Worm (Caenorhabditis elegans): ENCODE measurements around the gene lit-1.

lit-1 gene

DNA sequence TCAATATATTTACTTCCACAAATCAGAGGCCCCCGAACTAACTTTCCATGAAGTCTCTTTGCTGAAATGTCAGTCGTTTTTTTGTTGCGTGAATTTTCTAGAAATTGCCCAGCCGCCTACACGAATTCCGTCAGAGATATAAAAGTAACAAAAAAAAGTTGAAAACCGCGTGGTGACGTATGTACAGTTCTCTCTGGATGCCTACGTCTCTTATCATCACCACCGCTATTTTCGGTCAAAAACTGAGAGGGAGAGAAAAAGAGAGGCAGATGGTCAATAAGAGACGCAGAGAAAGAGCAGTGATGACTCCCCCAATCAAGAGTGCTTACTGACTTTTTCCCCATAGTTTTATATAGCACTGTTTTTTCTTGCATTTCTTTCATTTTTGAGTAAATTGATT is 7.7 kb upstream of the lit-1 start (continued):
- TF ChIP-seq K11D2.4 (GFP tag; IDR thresholded peaks at IDR 0.05): 0 out of 2 replicates have a peak, but pooled peaks have one; percentile 44
- no peak for TF ChIP-seq attf-3 (GFP tag; conservative IDR thresholded peaks at IDR 0.05)
- no peak for TF ChIP-seq F39B2.1 (GFP tag; IDR thresholded peaks at IDR 0.05)
- TF ChIP-seq Y95B8A.8 (GFP tag; IDR thresholded peaks at IDR 0.05): no peak
- TF ChIP-seq ztf-6 (GFP tag; IDR thresholded peaks at IDR 0.05): 0 out of 2 replicates have a peak, but pooled peaks have one; percentile 42
- peak; percentile 69 for TF ChIP-seq zim-3 (tag; optimal IDR thresholded peaks at IDR 0.05)
- TF ChIP-seq snpc-3.4 (tag; optimal IDR thresholded peaks at IDR 0.05): no peak
- peak; percentile 54 for TF ChIP-seq dox-1 (GFP tag; IDR thresholded peaks at IDR 0.05)
- TF ChIP-seq F52B5.7 (tag; optimal IDR thresholded peaks at IDR 0.05): no peak
- no peak for TF ChIP-seq C06A6.2 (GFP tag; conservative IDR thresholded peaks at IDR 0.05)
- TF ChIP-seq nhr-179 (tag; optimal IDR thresholded peaks at IDR 0.05): no peak
- TF ChIP-seq ztf-22 (GFP tag; optimal IDR thresholded peaks at IDR 0.05): no peak
- no peak for TF ChIP-seq F55B11.4 (tag; optimal IDR thresholded peaks at IDR 0.05; ENCODE audit: borderline replicate concordance, insufficient read depth)
- TF ChIP-seq attf-5 (GFP tag; optimal IDR thresholded peaks at IDR 0.05): peak; percentile 83
- no peak for TF ChIP-seq dpff-1 (tag; optimal IDR thresholded peaks at IDR 0.05)
- TF ChIP-seq somi-1 (GFP tag; optimal IDR thresholded peaks at IDR 0.05): no peak
- no peak for TF ChIP-seq nhr-120 (GFP tag; IDR thresholded peaks at IDR 0.05)
- no peak for TF ChIP-seq gei-17 (GFP tag; optimal IDR thresholded peaks at IDR 0.05)
- no peak for TF ChIP-seq ceh-27 (GFP tag; optimal IDR thresholded peaks at IDR 0.05)
- TF ChIP-seq ztf-3 (GFP tag; optimal IDR thresholded peaks at IDR 0.05): peak; percentile 20
- TF ChIP-seq snpc-1.3 (tag; optimal IDR thresholded peaks at IDR 0.05; ENCODE audit: insufficient read depth): no peak
- no peak for TF ChIP-seq F33H1.4 (GFP tag; IDR thresholded peaks at IDR 0.05)
- TF ChIP-seq B0261.1 (tag; optimal IDR thresholded peaks at IDR 0.05): no peak
- no peak for TF ChIP-seq hlh-26 (GFP tag; conservative IDR thresholded peaks at IDR 0.05)
- TF ChIP-seq ceh-91 (GFP tag; IDR thresholded peaks at IDR 0.05): no peak
- no peak for TF ChIP-seq Y79H2A.3 (GFP tag; conservative IDR thresholded peaks at IDR 0.05)
- TF ChIP-seq hsf-1 (GFP tag; IDR thresholded peaks at IDR 0.05): peak; percentile 82
- no peak for TF ChIP-seq lag-1 (GFP tag; IDR thresholded peaks at IDR 0.05)
- TF ChIP-seq F57A8.1 (GFP tag; optimal IDR thresholded peaks at IDR 0.05): no peak
- TF ChIP-seq mel-28 (tag; optimal IDR thresholded peaks at IDR 0.05; ENCODE audit: borderline replicate concordance): no peak
- no peak for TF ChIP-seq aptf-3 (GFP tag; IDR thresholded peaks at IDR 0.05)

DNA sequence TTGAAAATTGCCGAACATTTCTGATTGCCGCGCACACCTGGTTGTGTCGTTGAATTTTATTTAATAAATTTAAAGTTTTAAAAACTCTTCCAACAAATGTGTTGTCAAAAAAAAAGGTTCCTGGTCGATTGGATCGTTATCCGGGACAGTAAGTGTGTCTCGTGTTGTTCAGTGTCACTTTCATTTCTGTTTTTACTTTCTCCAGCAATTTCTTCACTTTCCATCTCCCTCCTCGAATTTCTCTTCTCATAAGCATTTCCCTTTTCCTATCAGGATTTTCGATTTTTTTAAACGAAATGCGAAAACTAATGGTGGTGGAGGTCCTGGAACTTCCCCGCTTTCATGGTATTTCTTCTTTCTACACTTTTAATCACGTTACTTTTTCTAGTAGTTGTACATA is 6.2 kb upstream of the lit-1 start:
- TF ChIP-seq ama-1 (optimal IDR thresholded peaks at IDR 0.05) (no peak), ama-1 (GFP tag; optimal IDR thresholded peaks at IDR 0.05) (no peak), akir-1 (GFP tag; optimal IDR thresholded peaks at IDR 0.05) (no peak), sea-2 (GFP tag; IDR thresholded peaks at IDR 0.05) (no peak), ztf-22 (GFP tag; optimal IDR thresholded peaks at IDR 0.05) (no peak), nhr-80 (tag; optimal IDR thresholded peaks at IDR 0.05) (no peak), madf-8 (GFP tag; conservative IDR thresholded peaks at IDR 0.05) (no peak), Y67H2A.10 (GFP tag; conservative IDR thresholded peaks at IDR 0.05) (no peak), F33H1.4 (GFP tag; IDR thresholded peaks at IDR 0.05) (no peak), T26A5.8 (tag; optimal IDR thresholded peaks at IDR 0.05) (no peak), pha-4 (tag; optimal IDR thresholded peaks at IDR 0.05) (no peak), chd-7 (tag; optimal IDR thresholded peaks at IDR 0.05) (no peak), lsl-1 (GFP tag; optimal IDR thresholded peaks at IDR 0.05) (no peak), attf-6 (GFP tag; IDR thresholded peaks at IDR 0.05) (no peak), ets-4 (GFP tag; optimal IDR thresholded peaks at IDR 0.05) (no peak)
